Fruit fly (Drosophila melanogaster): ENCODE measurements around the gene Rh7.

The Rh7 gene

DNA sequence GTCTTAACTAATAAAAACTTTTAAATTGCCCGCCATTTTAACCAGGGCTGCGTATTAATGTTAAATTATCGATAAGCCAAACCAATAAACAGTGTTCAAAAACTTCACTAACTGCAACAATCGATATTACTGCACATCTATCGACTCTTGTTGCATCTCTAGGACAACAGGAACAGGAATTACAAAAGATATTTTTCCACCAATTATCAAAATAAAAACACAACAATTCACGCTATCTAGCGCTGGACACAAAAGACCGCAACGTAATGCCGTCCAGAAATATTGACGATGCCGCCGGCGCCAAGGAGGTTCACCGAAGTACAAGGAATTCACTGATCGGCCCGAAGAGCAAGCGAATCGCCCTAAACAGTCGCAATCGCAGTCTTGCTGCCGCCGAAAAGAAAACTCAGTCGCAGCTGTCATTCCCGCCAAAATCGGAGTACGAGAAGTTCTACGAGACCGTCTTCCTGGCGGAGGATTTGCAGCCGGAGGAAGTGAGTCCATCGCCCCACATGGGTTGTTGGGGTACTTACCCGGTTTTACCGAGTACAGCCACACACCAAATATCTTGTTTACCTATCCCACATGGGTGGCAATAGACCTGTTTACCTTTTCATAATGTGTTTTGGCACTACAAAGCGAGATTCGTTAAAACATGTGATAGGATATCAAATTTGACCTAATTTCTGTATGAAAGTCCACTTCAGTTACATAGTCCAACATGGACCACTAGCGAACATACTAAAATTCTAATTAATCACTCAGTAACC lies 59.1 kb downstream of the Rh7 start, which contains the start of gene vers (continued):
- TF ChIP-seq hth (optimal IDR thresholded peaks at IDR 0.05) (no peak), zf30C (GFP tag; optimal IDR thresholded peaks at IDR 0.05) (no peak), gsb (GFP tag; IDR thresholded peaks at IDR 0.05) (no peak), Nf-YB (GFP tag; optimal IDR thresholded peaks at IDR 0.05) (no peak), CG33557 (GFP tag; optimal IDR thresholded peaks at IDR 0.05) (no peak), slbo (GFP tag; IDR thresholded peaks at IDR 0.05) (peak; percentile 58), HLHmδ (GFP tag; optimal IDR thresholded peaks at IDR 0.05) (no peak), CG3838 (GFP tag; optimal IDR thresholded peaks at IDR 0.05) (no peak), CG1603 (tag; optimal IDR thresholded peaks at IDR 0.05) (peak; percentile 70), CG10267 (tag; optimal IDR thresholded peaks at IDR 0.05) (peak; percentile 98), HLH54F (GFP tag; optimal IDR thresholded peaks at IDR 0.05) (peak; percentile 25), CG1647 (GFP tag; optimal IDR thresholded peaks at IDR 0.05) (no peak), toy (GFP tag; IDR thresholded peaks at IDR 0.05) (no peak), chinmo (GFP tag; IDR thresholded peaks at IDR 0.05; ENCODE audit: partially characterized antibody) (peak; percentile 95; the same call in 3 of the 4 replicates), CG2199 (GFP tag; IDR thresholded peaks at IDR 0.05) (no peak), pita (GFP tag; optimal IDR thresholded peaks at IDR 0.05) (no peak), CG7987 (GFP tag; optimal IDR thresholded peaks at IDR 0.05) (no peak), zfh2 (GFP tag; optimal IDR thresholded peaks at IDR 0.05) (peak; percentile 33), NC2α (GFP tag; optimal IDR thresholded peaks at IDR 0.05) (no peak), CG13287 (GFP tag; IDR thresholded peaks at IDR 0.05; ENCODE audit: partially characterized antibody) (peak; percentile 98), Abd-B (GFP tag; optimal IDR thresholded peaks at IDR 0.05) (peak; percentile 7), CG33213 (GFP tag; optimal IDR thresholded peaks at IDR 0.05) (peak; percentile 62), CG16779 (GFP tag; IDR thresholded peaks at IDR 0.05) (no peak), kah (GFP tag; optimal IDR thresholded peaks at IDR 0.05) (no peak), pzg (GFP tag; optimal IDR thresholded peaks at IDR 0.05) (peak; percentile 93), CG7357 (GFP tag; IDR thresholded peaks at IDR 0.05) (no peak), crp (GFP tag; optimal IDR thresholded peaks at IDR 0.05) (no peak), gfzf (GFP tag; optimal IDR thresholded peaks at IDR 0.05) (peak; percentile 12), gem (tag; optimal IDR thresholded peaks at IDR 0.05) (no peak), pb (GFP tag; optimal IDR thresholded peaks at IDR 0.05) (no peak), CG32772 (GFP tag; IDR thresholded peaks at IDR 0.05) (no peak), zen (tag; optimal IDR thresholded peaks at IDR 0.05) (peak; percentile 16), dati (GFP tag; IDR thresholded peaks at IDR 0.05) (no peak), CG4424 (GFP tag; optimal IDR thresholded peaks at IDR 0.05) (no peak), CG13775 (GFP tag; optimal IDR thresholded peaks at IDR 0.05) (no peak), CG4328 (GFP tag; optimal IDR thresholded peaks at IDR 0.05) (no peak), Atf3 (GFP tag; optimal IDR thresholded peaks at IDR 0.05) (no peak), CG9609 (GFP tag; optimal IDR thresholded peaks at IDR 0.05) (no peak), Asciz (GFP tag; optimal IDR thresholded peaks at IDR 0.05) (no peak), Nf-YA (GFP tag; IDR thresholded peaks at IDR 0.05) (no peak), CG7372 (GFP tag; IDR thresholded peaks at IDR 0.05) (no peak), Sox102F (GFP tag; optimal IDR thresholded peaks at IDR 0.05) (no peak), maf-S (GFP tag; optimal IDR thresholded peaks at IDR 0.05) (no peak), jumu (GFP tag; optimal IDR thresholded peaks at IDR 0.05) (peak; percentile 8), CG10979 (tag; optimal IDR thresholded peaks at IDR 0.05) (no peak), prd (optimal IDR thresholded peaks at IDR 0.05) (no peak), prd (GFP tag; IDR thresholded peaks at IDR 0.05) (no peak), Usf (GFP tag; optimal IDR thresholded peaks at IDR 0.05) (no peak), Ada2b (GFP tag; IDR thresholded peaks at IDR 0.05) (no peak), CG14860 (GFP tag; IDR thresholded peaks at IDR 0.05; ENCODE audit: partially characterized antibody) (peak; percentile 86)

All from whole organism, embryonic.